Worm (Caenorhabditis elegans) whole organism, L4/young adult: ENCODE measurements around the gene srw-13.
"Not testable (repeated sequence)": the region's sequence is repeated elsewhere in the genome, so short reads cannot be mapped to it uniquely, and the experiment has no call there.

Experiments used
- W03F9.2 ChIP-seq: fragments of 150-350 bp; optimal IDR thresholded peaks from 2 replicates; lab custom pipeline; 2014; ENCODE audit warnings: missing biosample characterization, missing genetic modification characterization
- dao-5 ChIP-seq: sonication (generic microtip); optimal IDR thresholded peaks from 2 replicates; lab custom pipeline; 2016; ENCODE audit warnings: missing genotype, missing genetic modification characterization, moderate library complexity, missing compliant biosample characterization
- him-1 ChIP-seq: sonication (generic microtip); optimal IDR thresholded peaks from 2 replicates; lab custom pipeline; 2016; ENCODE audit warnings: missing genotype, missing genetic modification reagents, missing genetic modification characterization, missing compliant biosample characterization

srw-13 gene

DNA sequence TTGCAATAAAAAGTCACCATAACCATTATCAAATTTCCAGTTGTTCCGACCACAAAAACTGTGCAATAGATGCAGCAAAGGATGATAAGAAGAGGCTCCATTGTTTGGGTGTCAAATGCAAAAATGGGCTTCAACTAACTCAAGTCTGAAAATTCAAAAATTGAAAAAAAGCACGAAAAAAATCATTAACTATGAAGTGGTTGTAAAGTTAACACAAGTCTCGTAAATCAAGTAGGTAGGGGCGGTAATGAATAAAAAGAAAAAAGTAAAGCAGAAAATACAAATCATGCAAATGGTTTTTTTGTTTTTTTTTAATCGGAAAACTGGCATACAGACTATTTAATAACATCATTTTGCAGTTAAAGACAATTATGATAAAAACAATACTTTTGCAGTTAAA, 24.4 kb downstream of the srw-13 start, which contains the start of gene srsx-39:
TSS of gene srsx-39 (minus strand) at position 101 of the 400 bp plus-strand sequence.
- not testable (repeated sequence) for TF ChIP-seq him-1 (tag; lab: Kevin White, UChicago); W03F9.2; dao-5 (tag; lab: Kevin White, UChicago)

DNA sequence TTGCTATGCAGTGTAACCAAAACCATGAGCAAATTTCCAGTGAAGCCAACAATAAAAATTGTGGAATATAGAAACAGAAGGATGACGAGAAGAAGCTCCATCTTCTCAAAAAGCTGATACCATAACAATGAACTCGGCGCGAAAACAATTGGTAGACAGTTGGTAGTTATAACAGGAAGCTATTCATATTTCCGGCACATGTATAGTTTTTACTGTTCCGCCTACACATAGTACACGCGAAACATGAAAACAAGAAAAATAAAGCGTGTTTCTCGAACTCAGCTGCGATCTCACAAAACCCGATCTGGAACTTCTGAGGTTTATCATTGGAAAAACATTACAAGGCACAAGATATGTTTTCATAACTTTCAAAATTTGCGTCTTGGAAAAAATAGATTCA, 26.7 kb downstream of the srw-13 start, which contains the start of gene srsx-37:
TSS of gene srsx-37 (minus strand) at position 101 of the 400 bp plus-strand sequence.
- TF ChIP-seq him-1 (tag; lab: Kevin White, UChicago) (no peak), W03F9.2 (no peak), dao-5 (tag; lab: Kevin White, UChicago) (no peak)

DNA sequence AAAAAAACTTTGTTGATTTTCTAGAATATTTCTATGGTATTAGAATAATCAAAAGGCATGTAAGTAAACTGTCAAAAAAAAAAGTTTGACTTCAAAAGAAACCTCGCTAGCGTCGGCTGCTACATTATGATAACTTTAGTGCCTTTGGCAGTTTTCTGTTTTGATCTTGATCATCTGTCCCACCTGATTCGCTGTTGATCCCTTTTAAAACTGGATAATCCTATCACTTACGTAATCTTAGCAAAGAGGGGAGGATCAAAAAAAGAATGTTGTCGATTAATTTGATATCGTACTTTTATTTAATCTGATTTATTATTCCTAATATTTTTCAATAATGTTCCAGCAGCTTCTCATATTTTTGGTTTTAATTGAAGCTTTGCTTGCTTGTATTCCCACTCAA, 27.6 kb downstream of the srw-13 start, which contains the start of gene M01B2.8:
TSS of gene M01B2.8 (plus strand) at position 301 of the 400 bp plus-strand sequence.
- no peak for TF ChIP-seq W03F9.2
- TF ChIP-seq dao-5 (tag; lab: Kevin White, UChicago): no peak
- TF ChIP-seq him-1 (tag; lab: Kevin White, UChicago): no peak

ce11 chrV:15262336-15262735, 30.0 kb downstream of the srw-13 start, which contains the start of gene M01B2.10:
TSS of gene M01B2.10 (minus strand) at chrV:15262436.
- TF ChIP-seq dao-5 (tag; lab: Kevin White, UChicago); W03F9.2; him-1 (tag; lab: Kevin White, UChicago): not testable (repeated sequence)

DNA sequence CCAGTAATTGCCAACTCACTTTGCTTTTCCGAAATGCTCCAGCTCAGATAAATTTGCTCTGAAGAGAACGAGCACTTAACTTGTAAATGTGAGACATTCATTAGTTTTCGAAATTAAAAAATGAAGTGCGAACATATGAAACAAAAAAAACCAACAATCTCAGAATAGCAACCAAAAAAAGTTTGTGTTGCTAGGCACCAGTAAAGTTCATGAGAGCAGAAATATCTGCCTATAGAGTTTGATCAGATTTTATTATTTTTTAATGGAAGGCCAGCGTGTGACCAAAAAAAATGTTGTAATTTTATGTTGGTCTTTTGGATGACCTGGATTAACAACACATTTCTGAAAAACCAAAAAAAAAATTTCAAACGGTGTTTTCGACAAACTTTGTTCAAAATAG, 31.8 kb downstream of the srw-13 start, which contains the start of gene M01B2.12:
TSS of gene M01B2.12 (minus strand) at position 101 of the 400 bp plus-strand sequence.
- TF ChIP-seq dao-5 (tag; lab: Kevin White, UChicago) (no peak), W03F9.2 (no peak), him-1 (tag; lab: Kevin White, UChicago) (no peak)

- TF ChIP-seq dao-5 (tag; lab: Kevin White, UChicago): no peak
- TF ChIP-seq him-1 (tag; lab: Kevin White, UChicago): no peak
- TF ChIP-seq W03F9.2: no peak
These were observed 33.5 kb downstream of the srw-13 start, which contains the start of gene M01B2.13 for ce11 chrV:15265814-15266213. TSS of gene M01B2.13 (minus strand) at chrV:15265914.

DNA sequence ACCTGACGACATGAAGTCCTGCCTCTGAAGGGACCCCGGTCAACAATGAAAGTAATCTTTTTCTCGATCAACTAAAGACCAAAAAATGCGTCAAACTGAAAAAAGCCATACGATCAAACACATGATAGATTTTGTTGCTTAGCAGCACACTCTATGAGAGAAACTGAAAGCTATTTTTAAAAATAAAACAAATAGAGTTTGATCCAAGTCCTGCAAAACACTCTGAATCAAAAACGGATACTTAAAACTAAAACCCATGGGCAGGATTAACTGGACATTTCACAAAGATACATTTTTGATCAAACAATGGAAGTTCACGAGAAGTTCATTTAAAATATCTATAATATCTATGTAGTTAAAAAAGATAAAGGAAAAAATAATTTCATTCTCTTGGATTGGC, 35.1 kb downstream of the srw-13 start, which contains the start of gene T10H4.13:
TSS of gene T10H4.13 (minus strand) at position 101 of the 400 bp plus-strand sequence.
- TF ChIP-seq him-1 (tag; lab: Kevin White, UChicago) (no peak), W03F9.2 (no peak), dao-5 (tag; lab: Kevin White, UChicago) (no peak)

ce11 chrV:15268302-15268701, 36.0 kb downstream of the srw-13 start, which contains the start of gene srw-22:
TSS of gene srw-22 (plus strand) at chrV:15268602.
- TF ChIP-seq dao-5 (tag; lab: Kevin White, UChicago) (no peak), him-1 (tag; lab: Kevin White, UChicago) (no peak), W03F9.2 (no peak)

DNA sequence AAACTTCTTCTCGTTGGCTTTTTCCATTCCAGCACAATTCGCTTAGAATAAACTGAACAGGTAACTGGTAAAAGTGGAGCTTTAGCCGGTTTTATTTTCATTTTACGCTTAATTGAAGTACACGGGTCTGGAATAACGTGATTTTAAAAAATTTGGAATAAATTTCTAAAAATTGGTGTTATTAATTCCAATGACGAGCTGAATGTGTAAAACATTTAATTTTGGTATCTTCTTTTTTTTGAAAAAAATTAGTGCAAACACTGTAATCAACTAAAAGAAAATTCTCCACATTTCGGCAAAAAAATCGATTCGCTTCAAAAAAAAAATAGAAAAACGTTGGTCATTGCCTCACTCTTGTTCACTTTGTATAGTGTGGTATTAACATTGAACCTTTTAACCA, 40.0 kb downstream of the srw-13 start, which contains the start of gene T10H4.4:
TSS of gene T10H4.4 (minus strand) at position 101 of the 400 bp plus-strand sequence.
- TF ChIP-seq W03F9.2: no peak
- no peak for TF ChIP-seq him-1 (tag; lab: Kevin White, UChicago)
- no peak for TF ChIP-seq dao-5 (tag; lab: Kevin White, UChicago)

DNA sequence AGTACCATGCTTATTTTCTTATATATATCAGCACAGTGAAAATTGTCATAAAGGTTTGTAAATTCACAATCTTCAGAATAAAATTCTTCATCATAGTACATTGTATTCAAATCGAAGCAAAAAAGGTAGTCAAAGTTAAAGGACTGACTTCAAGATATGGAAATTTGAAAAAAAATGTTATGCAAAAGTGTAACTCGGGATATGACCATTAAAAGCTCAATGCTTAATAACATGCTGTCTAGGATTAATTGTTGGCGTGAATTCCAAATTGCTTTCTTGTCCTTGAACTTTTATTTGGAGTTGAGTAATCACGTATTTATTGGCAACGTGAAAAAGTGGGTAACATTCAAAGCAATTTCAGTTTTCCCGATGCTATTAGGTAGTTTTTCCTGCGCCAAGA, 42.5 kb downstream of the srw-13 start, which contains the start of gene srw-16:
TSS of gene srw-16 (minus strand) at position 101 of the 400 bp plus-strand sequence.
- no peak for TF ChIP-seq W03F9.2
- TF ChIP-seq him-1 (tag; lab: Kevin White, UChicago): no peak
- no peak for TF ChIP-seq dao-5 (tag; lab: Kevin White, UChicago)

DNA sequence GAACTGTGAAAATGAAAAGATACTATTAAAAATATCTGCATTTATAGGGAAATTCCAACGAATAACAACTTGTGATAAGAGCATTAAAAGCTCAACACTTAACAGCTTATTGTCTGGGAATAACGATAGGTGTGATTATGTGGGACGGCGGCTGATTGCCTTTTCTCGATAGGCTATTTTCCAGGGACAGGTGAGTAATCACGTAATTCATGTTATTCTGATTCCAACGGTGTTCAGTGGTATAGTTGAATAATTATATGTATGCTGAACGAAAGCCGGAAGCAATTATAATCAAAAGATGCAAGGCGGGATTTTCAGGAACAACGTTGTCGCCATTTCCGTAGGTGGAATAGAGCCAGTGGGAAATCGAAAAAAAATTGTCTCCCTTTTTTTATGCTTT, 44.6 kb downstream of the srw-13 start, which contains the start of gene srw-17:
TSS of gene srw-17 (minus strand) at position 101 of the 400 bp plus-strand sequence.
- TF ChIP-seq dao-5 (tag; lab: Kevin White, UChicago) (no peak), W03F9.2 (no peak), him-1 (tag; lab: Kevin White, UChicago) (no peak)

DNA sequence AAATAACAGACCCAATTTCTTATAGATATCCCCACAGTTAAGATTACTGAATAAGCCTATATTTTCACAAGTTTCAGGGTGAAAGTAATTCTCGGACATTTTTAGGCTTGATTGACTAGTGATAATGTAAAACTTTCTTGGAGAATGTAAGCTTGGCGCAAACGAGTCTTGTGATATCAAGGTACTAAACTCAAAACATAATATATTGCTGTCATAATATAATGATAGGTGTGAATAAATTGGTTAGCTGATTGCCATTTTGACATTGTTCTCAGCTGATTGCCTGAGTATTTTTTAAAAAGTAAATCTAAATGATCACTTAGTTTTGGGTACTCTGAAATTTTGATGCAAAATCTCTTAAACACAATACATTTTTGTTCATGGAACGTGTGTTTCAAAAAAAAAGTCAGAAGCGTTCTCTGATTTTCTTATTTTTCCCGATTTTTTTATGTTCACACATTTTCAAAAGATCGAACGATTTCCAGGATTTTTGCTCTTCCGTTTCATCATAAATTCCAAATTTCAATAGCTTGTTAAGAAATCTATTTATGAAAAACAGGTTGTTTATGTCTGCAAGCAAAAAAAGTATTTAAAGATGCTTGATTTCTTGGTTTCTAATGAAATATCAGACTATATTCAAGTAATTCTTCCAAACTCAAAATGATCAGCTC, 49.1 kb downstream of the srw-13 start, which contains the start of the genes srw-19 and srx-51:
TSS of gene srw-19 (minus strand) at position 101 of the 671 bp plus-strand sequence.
TSS of gene srx-51 (plus strand) at position 621 of the 671 bp plus-strand sequence.
- TF ChIP-seq W03F9.2: no peak
- no peak for TF ChIP-seq dao-5 (tag; lab: Kevin White, UChicago)
- TF ChIP-seq him-1 (tag; lab: Kevin White, UChicago): no peak
